Worm (Caenorhabditis elegans) whole organism, young adult: Measurements from ENCODE around the gene mig-10.
"Not testable (repeated sequence)": the region's sequence is repeated elsewhere in the genome, so short reads cannot be mapped to it uniquely, and the experiment has no call there.

Source experiments
- D2030.7 ChIP-seq: fragments of 200-800 bp; sonication (Bioruptor generic); IDR thresholded peaks from 2 replicates; pipeline ENCODE4 v1.3.6; 2022; ENCODE audit warnings: missing genetic modification reagents, missing genetic modification characterization, missing compliant biosample characterization
- F33H1.4 ChIP-seq: fragments of 200-800 bp; sonication (Bioruptor generic); IDR thresholded peaks from 2 replicates; pipeline ENCODE4 v1.3.6; 2022; ENCODE audit warnings: missing genetic modification reagents, missing genetic modification characterization, missing compliant biosample characterization
- F39B2.1 ChIP-seq: fragments of 200-800 bp; sonication (Bioruptor generic); IDR thresholded peaks from 2 replicates; pipeline ENCODE4 v1.3.6; 2022; ENCODE audit warnings: missing genetic modification reagents, missing genetic modification characterization, missing compliant biosample characterization
- K11D2.4 ChIP-seq: fragments of 200-800 bp; sonication (Bioruptor generic); IDR thresholded peaks from 2 replicates; pipeline ENCODE4 v1.3.6; 2022; ENCODE audit warnings: missing genetic modification reagents, missing genetic modification characterization, missing compliant biosample characterization
- T26A5.8 ChIP-seq: sonication (generic microtip); optimal IDR thresholded peaks from 2 replicates; lab custom pipeline; 2016; ENCODE audit warnings: missing genetic modification characterization, missing compliant biosample characterization
- ZK185.1 ChIP-seq: sonication (generic microtip); optimal IDR thresholded peaks from 2 replicates; lab custom pipeline; 2016; ENCODE audit warnings: mild to moderate bottlenecking, missing genetic modification characterization, missing compliant biosample characterization; ENCODE audit not compliant: poor library complexity, severe bottlenecking
- aptf-3 ChIP-seq: fragments of 200-800 bp; sonication (Bioruptor generic); IDR thresholded peaks from 2 replicates; pipeline ENCODE4 v1.3.6; 2022; ENCODE audit warnings: missing genetic modification characterization, missing compliant biosample characterization
- athp-1 ChIP-seq: sonication (generic microtip); optimal IDR thresholded peaks from 2 replicates; lab custom pipeline; 2017; ENCODE audit warnings: mild to moderate bottlenecking, missing genetic modification characterization, missing compliant biosample characterization
- ceh-100 ChIP-seq: fragments of 200-800 bp; sonication (Bioruptor generic); IDR thresholded peaks from 2 replicates; pipeline ENCODE4 v1.3.6; 2022; ENCODE audit warnings: missing genetic modification reagents, missing genetic modification characterization, missing compliant biosample characterization
- ceh-40 ChIP-seq: fragments of 200-800 bp; sonication (Bioruptor generic); IDR thresholded peaks from 2 replicates; pipeline ENCODE4 v1.3.6; 2022; ENCODE audit warnings: missing genetic modification characterization, missing compliant biosample characterization
- ceh-58 ChIP-seq: fragments of 200-800 bp; sonication (Bioruptor generic); IDR thresholded peaks from 2 replicates; pipeline ENCODE4 v1.3.6; 2022; ENCODE audit warnings: missing genetic modification characterization, missing compliant biosample characterization
- ceh-91 ChIP-seq: fragments of 200-800 bp; sonication (Bioruptor generic); IDR thresholded peaks from 2 replicates; pipeline ENCODE4 v1.3.6; 2022; ENCODE audit warnings: missing genetic modification reagents, missing genetic modification characterization, missing compliant biosample characterization
- dox-1 ChIP-seq: fragments of 200-800 bp; sonication (Bioruptor generic); IDR thresholded peaks from 2 replicates; pipeline ENCODE4 v1.3.6; 2022; ENCODE audit warnings: missing genetic modification reagents, missing genetic modification characterization, missing compliant biosample characterization
- dpl-1 ChIP-seq: fragments of 150-350 bp; optimal IDR thresholded peaks from 2 replicates; lab custom pipeline; 2014; ENCODE audit warnings: missing biosample characterization, missing genetic modification reagents, missing genetic modification characterization
- egrh-3 ChIP-seq: fragments of 200-800 bp; sonication (Bioruptor generic); IDR thresholded peaks from 2 replicates; pipeline ENCODE4 v1.3.6; 2022; ENCODE audit warnings: missing genetic modification reagents, missing genetic modification characterization, missing compliant biosample characterization
- ekl-4 ChIP-seq: fragments of 200-800 bp; sonication (Bioruptor generic); IDR thresholded peaks from 2 replicates; pipeline ENCODE4 v1.3.6; 2022; ENCODE audit warnings: missing genetic modification reagents, missing genetic modification characterization, missing compliant biosample characterization
- hmg-1.2 ChIP-seq: fragments of 200-800 bp; sonication (Bioruptor generic); IDR thresholded peaks from 2 replicates; pipeline ENCODE4 v1.3.6; 2022; ENCODE audit warnings: missing genetic modification reagents, missing genetic modification characterization, missing compliant biosample characterization
- hrde-1 ChIP-seq: sonication (generic microtip); optimal IDR thresholded peaks from 2 replicates; lab custom pipeline; 2016; ENCODE audit warnings: missing genetic modification characterization, mild to moderate bottlenecking, missing compliant biosample characterization, moderate library complexity, missing genotype, missing genetic modification reagents, borderline replicate concordance
- hsf-1 ChIP-seq: fragments of 200-800 bp; sonication (Bioruptor generic); IDR thresholded peaks from 2 replicates; pipeline ENCODE4 v1.3.6; 2022; ENCODE audit warnings: missing genetic modification reagents, missing genetic modification characterization, missing compliant biosample characterization
- madf-6 ChIP-seq: fragments of 200-800 bp; sonication (Bioruptor generic); IDR thresholded peaks from 2 replicates; pipeline ENCODE4 v1.3.6; 2022; ENCODE audit warnings: missing genetic modification reagents, missing genetic modification characterization, missing compliant biosample characterization
- madf-8 ChIP-seq: fragments of 200-800 bp; sonication (Bioruptor generic); conservative IDR thresholded peaks from 2 replicates; pipeline ENCODE4 v1.3.6; 2022; ENCODE audit warnings: missing genetic modification reagents, missing genetic modification characterization, missing compliant biosample characterization
- mcd-1 ChIP-seq: fragments of 200-800 bp; sonication (Bioruptor generic); IDR thresholded peaks from 2 replicates; pipeline ENCODE4 v1.3.6; 2022; ENCODE audit warnings: missing genetic modification reagents, missing genetic modification characterization, missing compliant biosample characterization
- nfya-1 ChIP-seq: sonication (generic microtip); optimal IDR thresholded peaks from 2 replicates; lab custom pipeline; 2017; ENCODE audit warnings: antibody characterized with exemption, missing compliant biosample characterization, missing genetic modification characterization, borderline replicate concordance; ENCODE audit not compliant: insufficient read depth
- pbrm-1 ChIP-seq: fragments of 200-800 bp; sonication (Bioruptor generic); IDR thresholded peaks from 2 replicates; pipeline ENCODE4 v1.3.6; 2022; ENCODE audit warnings: missing genetic modification reagents, missing genetic modification characterization, missing compliant biosample characterization
- rcor-1 ChIP-seq: fragments of 200-800 bp; sonication (Bioruptor generic); IDR thresholded peaks from 2 replicates; pipeline ENCODE4 v1.3.6; 2022; ENCODE audit warnings: missing genetic modification reagents, missing genetic modification characterization, missing compliant biosample characterization
- sdz-38 ChIP-seq: sonication (generic microtip); optimal IDR thresholded peaks from 2 replicates; lab custom pipeline; 2016; ENCODE audit warnings: missing genotype, missing genetic modification characterization, missing compliant biosample characterization
- sptf-2 ChIP-seq: fragments of 200-800 bp; sonication (Bioruptor generic); optimal IDR thresholded peaks from 2 replicates; lab custom pipeline; 2018; ENCODE audit warnings: mild to moderate bottlenecking, missing genetic modification characterization, missing compliant biosample characterization
- tbx-9 ChIP-seq: sonication (generic microtip); optimal IDR thresholded peaks from 2 replicates; lab custom pipeline; 2016; ENCODE audit warnings: borderline replicate concordance, missing genetic modification characterization, inconsistent platforms, missing compliant biosample characterization
- unc-62 ChIP-seq: fragments of 150-350 bp; optimal IDR thresholded peaks from 2 replicates; lab custom pipeline; 2014; ENCODE audit warnings: missing biosample characterization, missing genetic modification reagents, missing genetic modification characterization
- xnd-1 ChIP-seq: sonication (generic microtip); optimal IDR thresholded peaks from 2 replicates; lab custom pipeline; 2016; ENCODE audit warnings: missing genotype, missing genetic modification reagents, missing genetic modification characterization, missing compliant biosample characterization
- zfh-2 ChIP-seq: fragments of 200-800 bp; sonication (Bioruptor generic); conservative IDR thresholded peaks from 2 replicates; pipeline ENCODE4 v1.3.6; 2022; ENCODE audit warnings: missing genetic modification reagents, missing genetic modification characterization, missing compliant biosample characterization
- ztf-25 ChIP-seq: fragments of 200-800 bp; sonication (Bioruptor generic); IDR thresholded peaks from 2 replicates; pipeline ENCODE4 v1.3.6; 2022; ENCODE audit warnings: missing genetic modification reagents, missing genetic modification characterization, missing compliant biosample characterization
- ztf-6 ChIP-seq: fragments of 200-800 bp; sonication (Bioruptor generic); IDR thresholded peaks from 2 replicates; pipeline ENCODE4 v1.3.6; 2022; ENCODE audit warnings: missing genetic modification reagents, missing genetic modification characterization, missing compliant biosample characterization

The mig-10 gene

ce11 chrIII:8334432-8334831, 55.5 kb downstream of the mig-10 start, which contains the start of gene ZC262.4:
TSS of gene ZC262.4 (minus strand) at chrIII:8334532.
- no peak for TF ChIP-seq hrde-1 (tag; lab: Kevin White, UChicago)
- TF ChIP-seq ztf-6 (GFP tag; lab: Robert Waterston, UW): no peak
- TF ChIP-seq zfh-2 (GFP tag; lab: Robert Waterston, UW): no peak
- no peak for TF ChIP-seq sptf-2 (GFP tag; lab: Kevin White, UChicago)
- no peak for TF ChIP-seq sdz-38 (tag; lab: Kevin White, UChicago)
- no peak for TF ChIP-seq unc-62 (GFP tag; lab: Kevin White, UChicago)
- TF ChIP-seq ceh-100: no peak
- no peak for TF ChIP-seq T26A5.8 (tag; lab: Kevin White, UChicago)
- no peak for TF ChIP-seq tbx-9 (tag; lab: Kevin White, UChicago)
- no peak for TF ChIP-seq ZK185.1 (tag; lab: Kevin White, UChicago)
- no peak for TF ChIP-seq K11D2.4
- no peak for TF ChIP-seq ceh-91 (GFP tag; lab: Robert Waterston, UW)
- no peak for TF ChIP-seq nfya-1 (tag; lab: Kevin White, UChicago)
- no peak for TF ChIP-seq xnd-1 (tag; lab: Kevin White, UChicago)

ce11 chrIII:8335585-8335984, 56.7 kb downstream of the mig-10 start:
- TF ChIP-seq egrh-3 (GFP tag; lab: Robert Waterston, UW) (peak; percentile 91; the same call in 1 of the 2 replicates), F33H1.4 (GFP tag; lab: Robert Waterston, UW) (peak; percentile 30)

ce11 chrIII:8339372-8339771, 60.5 kb downstream of the mig-10 start, which contains the start of gene clc-28:
TSS of gene clc-28 (minus strand) at chrIII:8339472.
- not testable (repeated sequence) for TF ChIP-seq dpl-1 (GFP tag; lab: Kevin White, UChicago); athp-1 (tag; lab: Kevin White, UChicago); hmg-1.2

ce11 chrIII:8344283-8344682, 65.4 kb downstream of the mig-10 start, which contains the start of gene ZC262.7:
TSS of gene ZC262.7 (minus strand) at chrIII:8344336.
- TF ChIP-seq madf-6 (peak; percentile 44), ceh-58 (GFP tag; lab: Robert Waterston, UW) (0 out of 2 replicates have a peak, but pooled peaks have one; percentile 7), rcor-1 (peak; percentile 52; the same call in 1 of the 2 replicates), hsf-1 (GFP tag; lab: Robert Waterston, UW) (peak; percentile 99), F33H1.4 (GFP tag; lab: Robert Waterston, UW) (peak; percentile 35; the same call in 1 of the 2 replicates), ekl-4 (peak; percentile 55; the same call in 1 of the 2 replicates), aptf-3 (peak; percentile 85; the same call in 1 of the 2 replicates), madf-8 (0 out of 2 replicates have a peak, but pooled peaks have one; percentile 15), pbrm-1 (GFP tag; lab: Robert Waterston, UW) (peak; percentile 88), D2030.7 (GFP tag; lab: Robert Waterston, UW) (peak; percentile 83), ceh-40 (GFP tag; lab: Robert Waterston, UW) (peak; percentile 89), ztf-25 (GFP tag; lab: Robert Waterston, UW) (peak; percentile 43; the same call in 1 of the 2 replicates), F39B2.1 (peak; percentile 68; the same call in 1 of the 2 replicates), mcd-1 (peak; percentile 23; the same call in 1 of the 2 replicates), dox-1 (peak; percentile 98), egrh-3 (GFP tag; lab: Robert Waterston, UW) (peak; percentile 77)
- TF ChIP-seq, all 124 proteins: peak for 16; not testable (repeated sequence) for 108
